Fruit fly (Drosophila melanogaster) whole organism, prepupa: ENCODE results near the gene ND-B16.6.

Experiments
- Blimp-1 ChIP-seq: fragments of 200-800 bp; sonication (Bioruptor generic); optimal IDR thresholded peaks from 3 replicates; lab custom pipeline; 2017; ENCODE audit warnings: missing biosample characterization, missing genetic modification characterization, mild to moderate bottlenecking, moderate library complexity, missing genetic modification reagents
- CG10669 ChIP-seq: fragments of 200-800 bp; sonication (Bioruptor generic); optimal IDR thresholded peaks from 3 replicates; lab custom pipeline; 2018; ENCODE audit warnings: missing biosample characterization, mild to moderate bottlenecking, missing genetic modification characterization, moderate library complexity
- CG11294 ChIP-seq: fragments of 200-800 bp; sonication (Bioruptor generic); IDR thresholded peaks from 2 replicates; pipeline ENCODE4 v1.3.6; 2022; ENCODE audit warnings: missing biosample characterization, missing genetic modification characterization
- CG11762 ChIP-seq: fragments of 200-800 bp; sonication (Bioruptor generic); optimal IDR thresholded peaks from 3 replicates; lab custom pipeline; 2016; ENCODE audit warnings: missing biosample characterization, missing genetic modification characterization; ENCODE audit not compliant: insufficient read depth
- CG11902 ChIP-seq: fragments of 200-800 bp; sonication (Bioruptor generic); optimal IDR thresholded peaks from 3 replicates; lab custom pipeline; 2016; ENCODE audit warnings: missing biosample characterization, missing genetic modification characterization
- CG15336 ChIP-seq: fragments of 200-800 bp; sonication (Bioruptor generic); IDR thresholded peaks from 2 replicates; pipeline ENCODE4 v1.3.6; 2022; ENCODE audit warnings: missing biosample characterization, missing genetic modification characterization
- CG3032 ChIP-seq: fragments of 200-800 bp; optimal IDR thresholded peaks from 2 replicates; lab custom pipeline; 2019; ENCODE audit warnings: missing biosample characterization, mild to moderate bottlenecking, missing genetic modification characterization, moderate library complexity
- CG32006 ChIP-seq: fragments of 200-800 bp; sonication (Bioruptor generic); optimal IDR thresholded peaks from 3 replicates; lab custom pipeline; 2017; ENCODE audit warnings: missing biosample characterization, mild to moderate bottlenecking, missing genetic modification characterization
- CG34406 ChIP-seq: fragments of 200-800 bp; sonication (Bioruptor generic); optimal IDR thresholded peaks from 3 replicates; lab custom pipeline; 2016; ENCODE audit warnings: missing biosample characterization, missing genetic modification characterization
- CG4318 ChIP-seq: fragments of 200-800 bp; sonication (Bioruptor generic); optimal IDR thresholded peaks from 3 replicates; lab custom pipeline; 2017; ENCODE audit warnings: missing biosample characterization, mild to moderate bottlenecking, missing genetic modification characterization
- CG6163 ChIP-seq: fragments of 200-800 bp; sonication (Bioruptor generic); IDR thresholded peaks from 3 replicates; pipeline ENCODE4 v1.3.6; 2022; ENCODE audit warnings: missing biosample characterization, missing genetic modification characterization
- CG6276 ChIP-seq: fragments of 200-800 bp; sonication (Bioruptor generic); optimal IDR thresholded peaks from 2 replicates; lab custom pipeline; 2017; ENCODE audit warnings: missing biosample characterization, mild to moderate bottlenecking, missing genetic modification characterization
- CG6792 ChIP-seq: fragments of 200-800 bp; sonication (Bioruptor generic); optimal IDR thresholded peaks from 3 replicates; lab custom pipeline; 2016; ENCODE audit warnings: missing biosample characterization, missing genetic modification characterization
- CG6808 ChIP-seq: fragments of 200-800 bp; sonication (Bioruptor generic); optimal IDR thresholded peaks from 3 replicates; lab custom pipeline; 2017; ENCODE audit warnings: missing biosample characterization, missing genetic modification characterization, mild to moderate bottlenecking, moderate library complexity, missing genetic modification reagents
- CG6854 ChIP-seq: fragments of 200-800 bp; sonication (Bioruptor generic); optimal IDR thresholded peaks from 2 replicates; lab custom pipeline; 2017; ENCODE audit warnings: missing biosample characterization, mild to moderate bottlenecking, missing genetic modification characterization
- CG7368 ChIP-seq: fragments of 200-800 bp; sonication (Bioruptor generic); optimal IDR thresholded peaks from 3 replicates; lab custom pipeline; 2016; ENCODE audit warnings: missing biosample characterization, missing genetic modification characterization
- CG8119 ChIP-seq: fragments of 200-800 bp; sonication (Bioruptor generic); IDR thresholded peaks from 3 replicates; pipeline ENCODE4 v1.3.6; 2022; ENCODE audit warnings: missing biosample characterization, missing genetic modification characterization
- CG8319 ChIP-seq: fragments of 200-800 bp; sonication (Bioruptor generic); optimal IDR thresholded peaks from 3 replicates; lab custom pipeline; 2016; ENCODE audit warnings: missing biosample characterization, missing genetic modification characterization
- CG8632 ChIP-seq: fragments of 200-800 bp; sonication (Bioruptor generic); optimal IDR thresholded peaks from 3 replicates; lab custom pipeline; 2016; ENCODE audit warnings: missing biosample characterization, missing genetic modification characterization
- CG9139 ChIP-seq: fragments of 200-800 bp; sonication (Bioruptor generic); optimal IDR thresholded peaks from 3 replicates; lab custom pipeline; 2017; ENCODE audit warnings: missing biosample characterization, mild to moderate bottlenecking, missing genetic modification characterization
- Eip78C ChIP-seq: fragments of 200-800 bp; sonication (Bioruptor generic); peaks from one replicate; lab custom pipeline; 2016; ENCODE audit warnings: missing biosample characterization, missing genetic modification characterization
- Eip93F ChIP-seq: fragments of 200-800 bp; sonication (Bioruptor generic); optimal IDR thresholded peaks from 2 replicates; lab custom pipeline; 2016; ENCODE audit warnings: missing biosample characterization, mild to moderate bottlenecking, missing genetic modification characterization
- Ets21C ChIP-seq: fragments of 200-800 bp; sonication (Bioruptor generic); optimal IDR thresholded peaks from 3 replicates; lab custom pipeline; 2016; ENCODE audit warnings: missing biosample characterization, missing genetic modification characterization
- Hr38 ChIP-seq: sonication (Bioruptor generic); optimal IDR thresholded peaks from 2 replicates; lab custom pipeline; 2016; ENCODE audit warnings: missing biosample characterization, missing genetic modification characterization
- Hr39 ChIP-seq: fragments of 200-800 bp; sonication (Bioruptor generic); optimal IDR thresholded peaks from 2 replicates; lab custom pipeline; 2016; ENCODE audit warnings: missing biosample characterization, missing genetic modification characterization
- Hr4 ChIP-seq: fragments of 200-800 bp; sonication (Bioruptor generic); optimal IDR thresholded peaks from 3 replicates; lab custom pipeline; 2016; ENCODE audit warnings: missing biosample characterization, missing genetic modification characterization
- Lpt ChIP-seq: fragments of 200-800 bp; sonication (Bioruptor generic); optimal IDR thresholded peaks from 3 replicates; lab custom pipeline; 2016; ENCODE audit warnings: missing biosample characterization, missing genetic modification characterization
- Met ChIP-seq: fragments of 200-800 bp; sonication (Bioruptor generic); optimal IDR thresholded peaks from 3 replicates; lab custom pipeline; 2016; ENCODE audit warnings: missing biosample characterization, missing genetic modification characterization
- OdsH ChIP-seq: fragments of 200-800 bp; sonication (Bioruptor generic); optimal IDR thresholded peaks from 3 replicates; lab custom pipeline; 2016; ENCODE audit warnings: missing biosample characterization, missing genetic modification characterization
- Sox102F ChIP-seq: fragments of 200-800 bp; sonication (Bioruptor generic); optimal IDR thresholded peaks from 2 replicates; lab custom pipeline; 2016; ENCODE audit warnings: missing biosample characterization, mild to moderate bottlenecking, missing genetic modification characterization
- Sox14 ChIP-seq: fragments of 200-800 bp; sonication (Bioruptor generic); optimal IDR thresholded peaks from 3 replicates; lab custom pipeline; 2016; ENCODE audit warnings: missing biosample characterization, missing genetic modification characterization
- achi ChIP-seq: fragments of 200-800 bp; sonication (Bioruptor generic); optimal IDR thresholded peaks from 3 replicates; lab custom pipeline; 2016; ENCODE audit warnings: missing biosample characterization, missing genetic modification characterization
- acj6 ChIP-seq: fragments of 200-800 bp; sonication (Bioruptor generic); optimal IDR thresholded peaks from 3 replicates; lab custom pipeline; 2016; ENCODE audit warnings: missing biosample characterization, missing genetic modification characterization
- cyc ChIP-seq: fragments of 200-800 bp; sonication (Bioruptor generic); optimal IDR thresholded peaks from 3 replicates; lab custom pipeline; 2016; ENCODE audit warnings: missing biosample characterization, missing genetic modification characterization
- dac ChIP-seq: fragments of 200-800 bp; sonication (Bioruptor generic); optimal IDR thresholded peaks from 2 replicates; lab custom pipeline; 2017; ENCODE audit warnings: missing biosample characterization, mild to moderate bottlenecking, missing genetic modification characterization
- dsx ChIP-seq: fragments of 200-800 bp; optimal IDR thresholded peaks from 3 replicates; lab custom pipeline; 2019; ENCODE audit warnings: missing biosample characterization, mild to moderate bottlenecking, missing genetic modification characterization, moderate library complexity; ENCODE audit not compliant: poor library complexity, severe bottlenecking
- fd59A ChIP-seq: fragments of 200-800 bp; sonication (Bioruptor generic); optimal IDR thresholded peaks from 2 replicates; lab custom pipeline; 2017; ENCODE audit warnings: missing biosample characterization, mild to moderate bottlenecking, missing genetic modification characterization, missing genetic modification reagents
- fd85E ChIP-seq: fragments of 200-800 bp; sonication (Bioruptor generic); optimal IDR thresholded peaks from 3 replicates; lab custom pipeline; 2016; ENCODE audit warnings: missing biosample characterization, missing genetic modification characterization
- fkh ChIP-seq: fragments of 200-800 bp; sonication (Bioruptor generic); optimal IDR thresholded peaks from 3 replicates; lab custom pipeline; 2017; ENCODE audit warnings: missing biosample characterization, mild to moderate bottlenecking, missing genetic modification characterization, moderate library complexity
- net ChIP-seq: fragments of 200-800 bp; sonication (Bioruptor generic); optimal IDR thresholded peaks from 3 replicates; lab custom pipeline; 2016; ENCODE audit warnings: missing biosample characterization, missing genetic modification characterization
- pdm3 ChIP-seq: fragments of 200-800 bp; sonication (Bioruptor generic); optimal IDR thresholded peaks from 3 replicates; lab custom pipeline; 2016; ENCODE audit warnings: missing biosample characterization, missing genetic modification characterization
- salr ChIP-seq, 2 experiments: fragments of 200-800 bp; sonication (Bioruptor generic); optimal IDR thresholded peaks; 3 replicates each; lab custom pipeline; 2016 to 2018; ENCODE audit warnings: missing biosample characterization in 2 of 2, missing genetic modification characterization in 2 of 2, mild to moderate bottlenecking in 1 of 2
- spab ChIP-seq: fragments of 200-800 bp; sonication (Bioruptor generic); optimal IDR thresholded peaks from 2 replicates; lab custom pipeline; 2017; ENCODE audit warnings: missing biosample characterization, mild to moderate bottlenecking, missing genetic modification characterization, missing genetic modification reagents
- ss ChIP-seq, 2 experiments: fragments of 200-800 bp; sonication (Bioruptor generic); optimal IDR thresholded peaks; 2 replicates in 1 of 2; 3 replicates in 1 of 2; lab custom pipeline; 2017 to 2018; ENCODE audit warnings: mild to moderate bottlenecking in 2 of 2, missing biosample characterization in 2 of 2, missing genetic modification characterization in 2 of 2, moderate library complexity in 1 of 2
- vri ChIP-seq: fragments of 200-800 bp; sonication (Bioruptor generic); optimal IDR thresholded peaks from 3 replicates; lab custom pipeline; 2016; ENCODE audit warnings: missing biosample characterization, mild to moderate bottlenecking, missing genetic modification characterization

Gene ND-B16.6

dm6 chrX:6340593-6341068 is 9.6 kb downstream of the ND-B16.6 start (continued):
- TF ChIP-seq achi (GFP tag; lab: Kevin White, UChicago) = peak; percentile 89
- peak; percentile 64 for TF ChIP-seq Ets21C
- TF ChIP-seq OdsH = peak; percentile 87
- TF ChIP-seq Blimp-1 (GFP tag; lab: Kevin White, UChicago) = peak; percentile 56
- peak; percentile 85 for TF ChIP-seq acj6
- TF ChIP-seq dac (GFP tag; lab: Kevin White, UChicago) = peak; percentile 89
- peak; percentile 68 for TF ChIP-seq CG8319 (GFP tag; lab: Kevin White, UChicago)
- TF ChIP-seq Hr38 (GFP tag; lab: Kevin White, UChicago) = no peak
- TF ChIP-seq CG4318 (GFP tag; lab: Kevin White, UChicago) = peak; percentile 90
- peak; percentile 53 for TF ChIP-seq fd85E (GFP tag; lab: Kevin White, UChicago)
- peak; percentile 90 for TF ChIP-seq CG34406
- peak; percentile 93 for TF ChIP-seq CG6808 (GFP tag; lab: Kevin White, UChicago)
- TF ChIP-seq CG6163 (GFP tag; lab: Robert Waterston, UW) = peak; percentile 59
- peak; percentile 66 for TF ChIP-seq CG11902 (GFP tag; lab: Kevin White, UChicago)
- peak; percentile 86 for TF ChIP-seq CG15336 (GFP tag; lab: Robert Waterston, UW)
- TF ChIP-seq vri (GFP tag; lab: Kevin White, UChicago) = peak; percentile 51
- peak; percentile 73 for TF ChIP-seq Hr39
- peak; percentile 95 for TF ChIP-seq CG32006 (GFP tag; lab: Kevin White, UChicago)
- peak; percentile 50 for TF ChIP-seq fkh
- peak; percentile 87 for TF ChIP-seq CG8119 (GFP tag; lab: Robert Waterston, UW)
- TF ChIP-seq cyc (GFP tag; lab: Kevin White, UChicago) = peak; percentile 76
- peak; percentile 84 for TF ChIP-seq CG3032 (tag; lab: Kevin White, UChicago)
- peak; percentile 82 for TF ChIP-seq CG6854
- peak; percentile 88 for TF ChIP-seq pdm3 (GFP tag; lab: Kevin White, UChicago)
- TF ChIP-seq CG9139 (GFP tag; lab: Kevin White, UChicago) = peak; percentile 66

dm6 chrX:6339970-6340548 is 10.1 kb downstream of the ND-B16.6 start:
- TF ChIP-seq CG4318 (GFP tag; lab: Kevin White, UChicago) = peak; percentile 42
- TF ChIP-seq CG8632 (GFP tag; lab: Kevin White, UChicago) = peak; percentile 14
- TF ChIP-seq Sox102F (GFP tag; lab: Kevin White, UChicago) = no peak
- peak; percentile 66 for TF ChIP-seq Hr4
- peak; percentile 59 for TF ChIP-seq pdm3 (GFP tag; lab: Kevin White, UChicago)
- peak; percentile 58 for TF ChIP-seq CG9139 (GFP tag; lab: Kevin White, UChicago)
- peak; percentile 3 for TF ChIP-seq CG6276 (GFP tag; lab: Kevin White, UChicago)
- peak; percentile 12 for TF ChIP-seq CG11762 (GFP tag; lab: Kevin White, UChicago)
- TF ChIP-seq CG32006 (GFP tag; lab: Kevin White, UChicago) = peak; percentile 69
- TF ChIP-seq net (GFP tag; lab: Kevin White, UChicago) = peak; percentile 19
- TF ChIP-seq achi (GFP tag; lab: Kevin White, UChicago) = peak; percentile 39
- TF ChIP-seq fd85E (GFP tag; lab: Kevin White, UChicago) = no peak
- TF ChIP-seq Met (GFP tag; lab: Kevin White, UChicago) = no peak
- TF ChIP-seq CG10669 = peak; percentile 82
- TF ChIP-seq CG11294 = peak; percentile 70; the same call in 1 of the 2 replicates
- peak; percentile 26 to 53 for TF ChIP-seq ss (GFP tag; optimal IDR thresholded peaks at IDR 0.05; lab: Kevin White, UChicago)
- TF ChIP-seq OdsH = peak; percentile 45
- TF ChIP-seq CG6854 = no peak
- TF ChIP-seq CG8319 (GFP tag; lab: Kevin White, UChicago) = no peak
- peak; percentile 8 for TF ChIP-seq CG34406
- TF ChIP-seq Eip93F = no peak
- no peak for TF ChIP-seq vri (GFP tag; lab: Kevin White, UChicago)
- TF ChIP-seq dac (GFP tag; lab: Kevin White, UChicago) = peak; percentile 50
- TF ChIP-seq CG6792 = no peak
- peak; percentile 80 for TF ChIP-seq CG15336 (GFP tag; lab: Robert Waterston, UW)
- peak; percentile 75 for TF ChIP-seq fd59A (GFP tag; lab: Kevin White, UChicago)
- peak; percentile 87 for TF ChIP-seq Eip78C (GFP tag; lab: Kevin White, UChicago)
- peak; percentile 27 for TF ChIP-seq Sox14 (GFP tag; lab: Kevin White, UChicago)
- TF ChIP-seq Lpt (GFP tag; lab: Kevin White, UChicago) = peak; percentile 63
- TF ChIP-seq Ets21C = no peak
- peak; percentile 31 for TF ChIP-seq CG6808 (GFP tag; lab: Kevin White, UChicago)
- TF ChIP-seq dsx = peak; percentile 81
- TF ChIP-seq spab (GFP tag; lab: Kevin White, UChicago) = peak; percentile 47
- peak; percentile 81 for TF ChIP-seq Blimp-1 (GFP tag; lab: Kevin White, UChicago)
- TF ChIP-seq CG7368 = peak; percentile 49
- TF ChIP-seq salr (GFP tag; optimal IDR thresholded peaks at IDR 0.05; lab: Kevin White, UChicago) = peak in 1 of 2 experiments; percentile 76
- peak; percentile 86 for TF ChIP-seq CG6163 (GFP tag; lab: Robert Waterston, UW)
